Fruit fly (Drosophila melanogaster): ENCODE data around the gene eRF3.

dm6 chr2L:12478494-12478893 is 44.2 kb downstream of the eRF3 start:
- no peak for TF ChIP-seq CG8478 (optimal IDR thresholded peaks at IDR 0.05)
- TF ChIP-seq CTCF (optimal IDR thresholded peaks at IDR 0.05) = no peak

Measured in S2 (cell line).